Worm (Caenorhabditis elegans): Measurements from ENCODE around the gene otub-4.
A peak's percentile ranks its signal among the peaks of the same experiment; 100 is the strongest.

Gene otub-4

DNA sequence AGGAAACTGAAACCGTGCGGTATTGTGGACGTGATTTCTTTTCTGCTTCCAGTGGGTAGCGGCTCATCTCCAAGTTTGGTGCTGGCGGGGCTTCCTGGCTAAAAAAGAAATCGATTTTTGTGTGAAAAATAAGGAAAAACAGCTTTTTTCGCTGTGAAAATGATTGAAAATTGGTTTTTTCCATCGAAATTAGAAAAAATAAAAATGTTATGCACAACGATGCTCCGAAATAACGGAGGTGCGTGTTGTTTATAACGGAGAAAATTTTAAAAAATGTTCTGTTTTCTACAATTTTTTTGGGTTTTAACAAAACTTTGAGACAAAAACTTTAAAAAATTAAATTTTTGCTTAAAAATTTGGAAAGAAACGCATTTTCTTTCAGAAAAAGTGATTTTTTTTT is 5.3 kb upstream of the otub-4 start:
- no peak for TF ChIP-seq cnd-1 (tag; optimal IDR thresholded peaks at IDR 0.05)
- no peak for TF ChIP-seq drap-1 (GFP tag; optimal IDR thresholded peaks at IDR 0.05)
- TF ChIP-seq ces-1 (GFP tag; optimal IDR thresholded peaks at IDR 0.05), result no peak
- no peak for TF ChIP-seq sem-2 (GFP tag; optimal IDR thresholded peaks at IDR 0.05)
- TF ChIP-seq sptf-1 (tag; optimal IDR thresholded peaks at IDR 0.05), result no peak
- TF ChIP-seq elt-3 (tag; optimal IDR thresholded peaks at IDR 0.05), result no peak
- TF ChIP-seq mep-1 (tag; optimal IDR thresholded peaks at IDR 0.05), result no peak
- TF ChIP-seq zip-8 (tag; optimal IDR thresholded peaks at IDR 0.05), result no peak
- no peak for TF ChIP-seq elt-1 (tag; optimal IDR thresholded peaks at IDR 0.05; ENCODE audit: borderline replicate concordance, insufficient read depth)
- TF ChIP-seq ztf-11 (tag; optimal IDR thresholded peaks at IDR 0.05), result no peak
- no peak for TF ChIP-seq ceh-83 (GFP tag; optimal IDR thresholded peaks at IDR 0.05)
- no peak for TF ChIP-seq nhr-237 (tag; optimal IDR thresholded peaks at IDR 0.05)

DNA sequence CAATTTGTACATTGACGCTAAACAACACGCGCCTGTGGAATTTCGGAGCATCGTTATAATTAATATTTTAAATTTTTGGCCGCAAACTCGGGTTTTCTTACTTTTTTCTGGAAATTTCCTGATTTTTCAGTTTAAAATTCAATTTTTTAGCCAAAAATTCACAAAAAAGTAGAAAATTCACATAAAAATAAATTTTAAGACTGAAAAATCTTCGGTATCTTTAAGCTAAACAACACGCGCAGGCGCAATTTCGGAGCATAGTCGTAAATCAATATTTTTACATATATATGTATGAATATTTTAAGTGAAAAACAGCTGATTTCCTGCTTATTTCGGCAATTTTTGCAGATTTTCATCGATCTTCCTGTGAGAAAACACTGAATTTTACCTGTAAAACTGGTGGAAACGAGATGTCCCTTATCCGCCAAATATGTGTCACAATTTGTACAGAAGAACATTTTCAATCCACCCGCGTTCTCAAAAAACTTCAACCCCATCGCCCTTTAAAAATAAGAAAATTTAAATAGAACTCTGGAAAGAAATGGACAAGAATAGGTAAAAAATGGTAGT is 4.5 kb upstream of the otub-4 start, which contains the start of gene B0546.3:
Gene B0546.3, minus strand, starts transcription at position 504 of the 570 bp plus-strand sequence.
- TF ChIP-seq elt-1 (tag; optimal IDR thresholded peaks at IDR 0.05; ENCODE audit: borderline replicate concordance, insufficient read depth), result no peak
- TF ChIP-seq ztf-11 (tag; optimal IDR thresholded peaks at IDR 0.05), result no peak
- TF ChIP-seq ceh-43 (GFP tag; optimal IDR thresholded peaks at IDR 0.05), result no peak
- TF ChIP-seq mep-1 (tag; optimal IDR thresholded peaks at IDR 0.05), result no peak
- no peak for TF ChIP-seq M03D4.4 (tag; optimal IDR thresholded peaks at IDR 0.05)
- TF ChIP-seq ceh-83 (GFP tag; optimal IDR thresholded peaks at IDR 0.05), result no peak
- no peak for TF ChIP-seq ces-1 (GFP tag; optimal IDR thresholded peaks at IDR 0.05)
- TF ChIP-seq elt-3 (tag; optimal IDR thresholded peaks at IDR 0.05), result no peak
- TF ChIP-seq mls-2 (tag; optimal IDR thresholded peaks at IDR 0.05), result no peak
- no peak for TF ChIP-seq nhr-237 (tag; optimal IDR thresholded peaks at IDR 0.05)
- no peak for TF ChIP-seq lin-13 (tag; optimal IDR thresholded peaks at IDR 0.05)

DNA sequence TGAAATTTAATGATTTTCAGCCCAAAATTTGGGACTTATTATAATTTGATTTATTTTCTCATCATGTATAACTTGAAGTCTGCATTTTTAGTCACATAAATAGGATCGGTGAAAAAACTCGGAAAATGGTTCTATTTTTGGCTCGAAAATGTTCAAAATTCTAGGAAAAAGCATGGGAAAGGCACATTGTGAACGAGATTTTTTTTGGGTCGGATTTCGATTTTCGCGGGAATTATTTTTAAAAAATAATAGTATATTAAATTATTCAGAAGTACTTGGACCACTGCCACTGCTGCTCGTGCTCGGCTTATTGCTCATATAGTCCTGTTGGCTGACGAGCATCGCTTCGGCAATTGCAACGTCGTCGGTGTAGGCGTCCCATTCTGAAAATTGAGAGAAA is 4.6 kb downstream of the otub-4 start:
- no peak for TF ChIP-seq ceh-39 (tag; optimal IDR thresholded peaks at IDR 0.05)
- no peak for TF ChIP-seq mls-2 (tag; optimal IDR thresholded peaks at IDR 0.05)
- no peak for TF ChIP-seq pha-4 (tag; optimal IDR thresholded peaks at IDR 0.05)
- no peak for TF ChIP-seq tbx-8 (GFP tag; optimal IDR thresholded peaks at IDR 0.05)
- no peak for TF ChIP-seq bed-3 (GFP tag; optimal IDR thresholded peaks at IDR 0.05)
- TF ChIP-seq ztf-11 (tag; optimal IDR thresholded peaks at IDR 0.05), result no peak
- no peak for TF ChIP-seq hlh-1 (tag; optimal IDR thresholded peaks at IDR 0.05)
- TF ChIP-seq M03D4.4 (tag; optimal IDR thresholded peaks at IDR 0.05), result no peak
- no peak for TF ChIP-seq flh-1 (GFP tag; optimal IDR thresholded peaks at IDR 0.05)
- TF ChIP-seq mep-1 (tag; optimal IDR thresholded peaks at IDR 0.05), result no peak
- TF ChIP-seq snpc-4 (tag; optimal IDR thresholded peaks at IDR 0.05), result no peak
- TF ChIP-seq ces-1 (GFP tag; optimal IDR thresholded peaks at IDR 0.05), result no peak
- no peak for TF ChIP-seq sem-2 (GFP tag; optimal IDR thresholded peaks at IDR 0.05)
- no peak for TF ChIP-seq nhr-12 (tag; optimal IDR thresholded peaks at IDR 0.05)
- TF ChIP-seq ceh-83 (GFP tag; optimal IDR thresholded peaks at IDR 0.05), result no peak
- no peak for TF ChIP-seq ham-2 (GFP tag; optimal IDR thresholded peaks at IDR 0.05)
- no peak for TF ChIP-seq nhr-237 (tag; optimal IDR thresholded peaks at IDR 0.05)

DNA sequence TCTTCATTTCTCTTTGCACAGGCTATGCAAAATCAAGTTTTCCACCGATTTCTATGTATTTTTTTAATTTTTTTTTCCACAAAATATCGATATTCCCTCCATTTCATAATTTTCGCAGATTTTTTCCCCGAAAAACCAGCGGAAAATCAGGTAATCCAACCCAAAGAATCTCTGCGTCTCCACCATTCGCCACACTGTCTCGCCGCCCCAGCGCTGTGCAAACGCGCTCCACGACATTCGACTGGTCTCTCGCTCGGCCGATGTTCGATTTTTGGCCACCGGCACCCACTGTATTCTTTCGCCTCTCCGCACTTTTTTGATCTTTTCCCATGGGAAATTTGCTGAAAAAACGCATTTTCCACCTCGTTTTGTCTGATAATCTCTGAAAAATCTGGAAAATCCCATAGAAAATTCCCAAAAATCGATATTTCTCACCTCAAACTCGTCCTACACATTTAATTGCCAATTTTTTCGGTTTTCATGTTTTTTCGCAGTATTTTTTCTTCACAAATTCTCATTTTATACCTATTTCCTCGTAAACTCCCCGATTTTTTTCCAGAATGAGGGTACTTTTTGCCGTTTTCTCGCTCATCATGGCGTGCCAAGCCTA is 9.2 kb downstream of the otub-4 start, which contains the start of gene vha-19:
Gene vha-19, plus strand, starts transcription at position 560 of the 610 bp plus-strand sequence.
- TF ChIP-seq drap-1 (GFP tag; optimal IDR thresholded peaks at IDR 0.05) (no peak), zip-8 (tag; optimal IDR thresholded peaks at IDR 0.05) (no peak), nhr-237 (tag; optimal IDR thresholded peaks at IDR 0.05) (peak; percentile 6), unc-120 (tag; optimal IDR thresholded peaks at IDR 0.05; ENCODE audit: poor library complexity, severe bottlenecking) (no peak), M03D4.4 (tag; optimal IDR thresholded peaks at IDR 0.05) (no peak)

DNA sequence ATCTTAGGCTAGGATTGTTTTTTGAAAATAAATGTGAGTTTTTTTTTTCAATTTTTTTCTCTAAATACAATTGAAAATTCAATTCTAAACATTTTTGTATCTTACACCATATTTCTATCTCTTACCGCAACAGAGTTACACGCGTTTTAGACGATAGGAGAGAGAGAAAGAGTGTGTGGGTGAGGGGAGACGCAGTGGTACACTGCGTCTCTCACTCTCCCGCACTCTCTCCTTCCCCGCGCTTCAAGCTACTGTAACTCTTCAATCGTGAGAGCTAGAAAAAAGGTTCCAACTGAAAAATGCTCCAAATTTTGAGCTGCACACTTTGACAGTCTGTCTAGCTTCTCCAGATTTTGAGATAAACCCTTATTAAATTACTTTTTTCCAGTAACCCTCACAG is 14.1 kb downstream of the otub-4 start:
- TF ChIP-seq cnd-1 (tag; optimal IDR thresholded peaks at IDR 0.05), result no peak
- TF ChIP-seq flh-1 (GFP tag; optimal IDR thresholded peaks at IDR 0.05), result no peak
- no peak for TF ChIP-seq lin-13 (tag; optimal IDR thresholded peaks at IDR 0.05)
- TF ChIP-seq sptf-1 (tag; optimal IDR thresholded peaks at IDR 0.05), result no peak
- no peak for TF ChIP-seq mls-2 (tag; optimal IDR thresholded peaks at IDR 0.05)
- TF ChIP-seq ceh-83 (GFP tag; optimal IDR thresholded peaks at IDR 0.05), result no peak
- TF ChIP-seq drap-1 (GFP tag; optimal IDR thresholded peaks at IDR 0.05), result no peak
- no peak for TF ChIP-seq pha-4 (tag; optimal IDR thresholded peaks at IDR 0.05)
- TF ChIP-seq tbx-8 (GFP tag; optimal IDR thresholded peaks at IDR 0.05), result no peak
- no peak for TF ChIP-seq sem-2 (GFP tag; optimal IDR thresholded peaks at IDR 0.05)
- TF ChIP-seq mab-5 (tag; optimal IDR thresholded peaks at IDR 0.05), result no peak
- TF ChIP-seq unc-39 (tag; optimal IDR thresholded peaks at IDR 0.05), result no peak
- TF ChIP-seq ces-1 (GFP tag; optimal IDR thresholded peaks at IDR 0.05), result no peak
- TF ChIP-seq hlh-1 (tag; optimal IDR thresholded peaks at IDR 0.05), result no peak
- TF ChIP-seq ceh-43 (GFP tag; optimal IDR thresholded peaks at IDR 0.05), result no peak
- no peak for TF ChIP-seq unc-120 (tag; optimal IDR thresholded peaks at IDR 0.05; ENCODE audit: poor library complexity, severe bottlenecking)
- no peak for TF ChIP-seq ztf-11 (tag; optimal IDR thresholded peaks at IDR 0.05)

Measured in whole organism, mixed stage, embryonic.